Worm (Caenorhabditis elegans) whole organism, late embryonic: Measurements from ENCODE around the gene math-39.

Source experiments
- ceh-34 ChIP-seq: sonication (generic microtip); optimal IDR thresholded peaks from 2 replicates; lab custom pipeline; 2016; ENCODE audit warnings: mild to moderate bottlenecking, missing genetic modification characterization, missing compliant biosample characterization
- ceh-6 ChIP-seq: fragments of 200-800 bp; sonication (Bioruptor generic); optimal IDR thresholded peaks from 2 replicates; lab custom pipeline; 2018; ENCODE audit warnings: mild to moderate bottlenecking, missing genetic modification characterization, missing compliant biosample characterization
- dmd-4 ChIP-seq: sonication (generic microtip); optimal IDR thresholded peaks from 2 replicates; lab custom pipeline; 2016; ENCODE audit warnings: borderline replicate concordance, missing genetic modification characterization, missing compliant biosample characterization
- fkh-10 ChIP-seq: fragments of 150-350 bp; optimal IDR thresholded peaks from 2 replicates; lab custom pipeline; 2014; ENCODE audit warnings: missing biosample characterization, missing genetic modification reagents, missing genetic modification characterization
- gmeb-2 ChIP-seq: sonication (generic microtip); optimal IDR thresholded peaks from 2 replicates; lab custom pipeline; 2016; ENCODE audit warnings: missing genetic modification characterization, inconsistent platforms, missing compliant biosample characterization
- mec-3 ChIP-seq: sonication (generic microtip); optimal IDR thresholded peaks from 2 replicates; lab custom pipeline; 2016; ENCODE audit warnings: borderline replicate concordance, missing genetic modification characterization, missing compliant biosample characterization
- tbx-2 ChIP-seq: sonication (generic microtip); optimal IDR thresholded peaks from 2 replicates; lab custom pipeline; 2016; ENCODE audit warnings: missing genetic modification characterization, missing compliant biosample characterization

- TF ChIP-seq ceh-34 (tag; lab: Kevin White, UChicago) (no peak), gmeb-2 (tag; lab: Kevin White, UChicago) (no peak), dmd-4 (tag; lab: Kevin White, UChicago) (no peak), mec-3 (tag; lab: Kevin White, UChicago) (no peak), fkh-10 (GFP tag; lab: Kevin White, UChicago) (no peak), ceh-6 (GFP tag; lab: Kevin White, UChicago) (no peak), tbx-2 (tag; lab: Kevin White, UChicago) (no peak)
Observed at ce11 chrII:1784799-1785198, 47.3 kb upstream of the math-39 start, which contains the start of gene C08F1.11.
